Fruit fly (Drosophila melanogaster): ENCODE results near the gene kel.

kel gene

dm6 chr2L:18092156-18092555, 45.7 kb downstream of the kel start, which contains the start of gene CG15153:
Gene CG15153 (minus strand): TSS chr2L:18092256.
- TF ChIP-seq sage (GFP tag; optimal IDR thresholded peaks at IDR 0.05) (no peak), Hr83 (GFP tag; optimal IDR thresholded peaks at IDR 0.05; ENCODE audit: poor library complexity, severe bottlenecking) (no peak), pan (optimal IDR thresholded peaks at IDR 0.05) (no peak), brk (GFP tag; optimal IDR thresholded peaks at IDR 0.05) (no peak), ey (GFP tag; optimal IDR thresholded peaks at IDR 0.05) (no peak), sv (GFP tag; optimal IDR thresholded peaks at IDR 0.05) (no peak), CG32264 (GFP tag; optimal IDR thresholded peaks at IDR 0.05) (no peak), h (GFP tag; optimal IDR thresholded peaks at IDR 0.05) (no peak), Hr78 (GFP tag; optimal IDR thresholded peaks at IDR 0.05) (no peak), dmrt93B (GFP tag; optimal IDR thresholded peaks at IDR 0.05) (no peak)

DNA sequence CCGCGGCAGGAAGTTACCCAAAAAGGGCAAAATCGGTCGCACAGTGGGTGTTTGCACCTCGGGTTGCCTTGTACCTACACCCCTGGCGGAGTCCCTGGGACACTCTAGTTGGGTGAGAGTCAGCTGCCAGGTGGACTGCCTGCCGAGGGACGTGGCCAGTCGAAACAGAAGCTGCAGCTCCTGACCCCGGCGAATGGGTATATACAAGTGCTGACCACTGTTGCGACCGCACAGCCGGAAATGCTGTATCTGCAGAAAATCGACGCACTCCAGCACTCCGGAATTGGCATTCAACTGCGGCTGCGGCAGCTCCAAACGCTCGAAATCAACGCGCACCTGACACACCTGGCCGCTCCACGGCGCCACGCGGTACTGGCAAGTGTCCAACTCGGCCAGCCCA, 46.2 kb downstream of the kel start:
- TF ChIP-seq Dif (GFP tag; optimal IDR thresholded peaks at IDR 0.05; ENCODE audit: partially characterized antibody) (no peak), sv (GFP tag; optimal IDR thresholded peaks at IDR 0.05) (no peak), CrebA (GFP tag; optimal IDR thresholded peaks at IDR 0.05; ENCODE audit: borderline replicate concordance) (no peak), Sp1 (GFP tag; optimal IDR thresholded peaks at IDR 0.05) (no peak), OdsH (GFP tag; optimal IDR thresholded peaks at IDR 0.05) (no peak)

DNA sequence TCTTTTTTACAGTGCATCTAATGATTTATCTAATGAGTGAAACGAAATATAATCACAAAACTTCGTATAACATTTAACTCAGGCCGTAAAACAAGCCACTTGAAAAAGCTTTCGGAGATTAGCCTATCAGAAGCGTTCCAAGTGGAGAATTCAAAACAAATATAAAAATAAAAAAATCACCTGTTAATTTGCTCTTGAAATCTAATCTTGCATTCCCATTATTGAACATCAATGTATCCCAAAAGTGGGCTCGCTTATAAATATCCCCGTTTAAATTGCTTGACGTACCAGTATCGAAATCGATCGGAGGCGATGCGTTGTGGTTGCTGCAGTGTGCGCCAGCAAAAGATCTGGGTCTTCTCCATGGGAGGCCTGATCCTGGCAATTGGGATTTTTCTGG, 53.9 kb downstream of the kel start, which contains the start of gene CG31741:
CG31741 (plus strand) TSS at position 301 of the 400 bp plus-strand sequence.
- TF ChIP-seq h (GFP tag; optimal IDR thresholded peaks at IDR 0.05) = no peak
- no peak for TF ChIP-seq woc (GFP tag; optimal IDR thresholded peaks at IDR 0.05)
- no peak for TF ChIP-seq ey (GFP tag; optimal IDR thresholded peaks at IDR 0.05)
- no peak for TF ChIP-seq Myc (optimal IDR thresholded peaks at IDR 0.05)
- no peak for TF ChIP-seq Hnf4 (GFP tag; optimal IDR thresholded peaks at IDR 0.05)
- TF ChIP-seq dsf (GFP tag; optimal IDR thresholded peaks at IDR 0.05; ENCODE audit: borderline replicate concordance) = no peak
- TF ChIP-seq sv (GFP tag; optimal IDR thresholded peaks at IDR 0.05) = no peak

- no peak for TF ChIP-seq pan (optimal IDR thresholded peaks at IDR 0.05)
- TF ChIP-seq N (GFP tag; optimal IDR thresholded peaks at IDR 0.05) = no peak
- no peak for TF ChIP-seq sage (GFP tag; optimal IDR thresholded peaks at IDR 0.05)
- TF ChIP-seq Jra (GFP tag; optimal IDR thresholded peaks at IDR 0.05) = no peak
- no peak for TF ChIP-seq rgr (GFP tag; optimal IDR thresholded peaks at IDR 0.05)
- TF ChIP-seq lola (GFP tag; optimal IDR thresholded peaks at IDR 0.05) = no peak
- no peak for TF ChIP-seq Vsx2 (GFP tag; optimal IDR thresholded peaks at IDR 0.05; ENCODE audit: partially characterized antibody)
- TF ChIP-seq Sp1 (GFP tag; optimal IDR thresholded peaks at IDR 0.05) = no peak
- TF ChIP-seq Hnf4 (GFP tag; optimal IDR thresholded peaks at IDR 0.05) = no peak
- no peak for TF ChIP-seq h (GFP tag; optimal IDR thresholded peaks at IDR 0.05)
- no peak for TF ChIP-seq woc (GFP tag; optimal IDR thresholded peaks at IDR 0.05)
- no peak for TF ChIP-seq Abd-B (GFP tag; optimal IDR thresholded peaks at IDR 0.05)
- no peak for TF ChIP-seq dmrt93B (GFP tag; optimal IDR thresholded peaks at IDR 0.05)
- no peak for TF ChIP-seq OdsH (GFP tag; optimal IDR thresholded peaks at IDR 0.05)
- TF ChIP-seq HLH106 (tag; optimal IDR thresholded peaks at IDR 0.05) = no peak
- no peak for TF ChIP-seq foxo (GFP tag; optimal IDR thresholded peaks at IDR 0.05)
- TF ChIP-seq fru (GFP tag; optimal IDR thresholded peaks at IDR 0.05) = no peak
- no peak for TF ChIP-seq Dif (GFP tag; optimal IDR thresholded peaks at IDR 0.05; ENCODE audit: partially characterized antibody)
- TF ChIP-seq br (GFP tag; optimal IDR thresholded peaks at IDR 0.05) = no peak
- TF ChIP-seq CG9705 (GFP tag; optimal IDR thresholded peaks at IDR 0.05) = no peak
Measured at dm6 chr2L:18081328-18081727, 56.6 kb downstream of the kel start, which contains the start of gene ninaD. Gene ninaD (plus strand): TSS chr2L:18081628.
